Worm (Caenorhabditis elegans) whole organism, L2 larva: ENCODE results near the gene aco-1.

ENCODE experiments used
- C34F6.9 ChIP-seq: fragments of 150-350 bp; optimal IDR thresholded peaks from 2 replicates; lab custom pipeline; 2014; ENCODE audit warnings: missing biosample characterization, missing genetic modification characterization
- F13H6.1 ChIP-seq: sonication (generic microtip); optimal IDR thresholded peaks from 2 replicates; lab custom pipeline; 2016; ENCODE audit warnings: missing genetic modification characterization, missing compliant biosample characterization
- Y55F3AM.14 ChIP-seq: fragments of 200-800 bp; sonication (Bioruptor generic); optimal IDR thresholded peaks from 2 replicates; lab custom pipeline; 2018; ENCODE audit warnings: mild to moderate bottlenecking, missing genetic modification characterization, missing compliant biosample characterization
- alr-1 ChIP-seq: fragments of 150-350 bp; optimal IDR thresholded peaks from 2 replicates; lab custom pipeline; 2014; ENCODE audit warnings: missing biosample characterization, missing genetic modification characterization
- aly-2 ChIP-seq: fragments of 150-350 bp; optimal IDR thresholded peaks from 2 replicates; lab custom pipeline; 2014; ENCODE audit warnings: missing biosample characterization, missing genetic modification characterization
- ceh-16 ChIP-seq: fragments of 150-350 bp; optimal IDR thresholded peaks from 2 replicates; lab custom pipeline; 2014; ENCODE audit warnings: missing biosample characterization, missing genetic modification characterization
- ceh-82 ChIP-seq: fragments of 150-350 bp; optimal IDR thresholded peaks from 2 replicates; lab custom pipeline; 2014; ENCODE audit warnings: missing biosample characterization, missing genetic modification characterization
- crh-2 ChIP-seq: sonication (generic microtip); optimal IDR thresholded peaks from 2 replicates; lab custom pipeline; 2017; ENCODE audit warnings: missing biosample characterization, missing genetic modification characterization
- dmd-4 ChIP-seq: sonication (generic microtip); optimal IDR thresholded peaks from 2 replicates; lab custom pipeline; 2017; ENCODE audit warnings: missing biosample characterization, missing genetic modification characterization
- egl-27 ChIP-seq: sonication (generic microtip); optimal IDR thresholded peaks from 3 replicates; lab custom pipeline; 2017; ENCODE audit warnings: missing biosample characterization, missing genetic modification reagents, missing genetic modification characterization
- elt-1 ChIP-seq: fragments of 150-350 bp; optimal IDR thresholded peaks from 2 replicates; lab custom pipeline; 2014; ENCODE audit warnings: missing biosample characterization, missing genetic modification characterization
- elt-3 ChIP-seq: sonication (generic microtip); optimal IDR thresholded peaks from 2 replicates; lab custom pipeline; 2017; ENCODE audit warnings: missing biosample characterization, missing genetic modification characterization
- fos-1 ChIP-seq: fragments of 150-350 bp; optimal IDR thresholded peaks from 2 replicates; lab custom pipeline; 2014; ENCODE audit warnings: missing biosample characterization, missing genetic modification characterization
- lin-11 ChIP-seq: fragments of 150-350 bp; sonication (generic microtip); optimal IDR thresholded peaks from 2 replicates; lab custom pipeline; 2014; ENCODE audit warnings: missing biosample characterization, missing genetic modification characterization, inconsistent platforms, mixed read lengths
- lin-13 ChIP-seq: fragments of 150-350 bp; optimal IDR thresholded peaks from 2 replicates; lab custom pipeline; 2014; ENCODE audit warnings: missing biosample characterization, missing genetic modification reagents, missing genetic modification characterization
- lin-39 ChIP-seq: fragments of 150-350 bp; optimal IDR thresholded peaks from 2 replicates; lab custom pipeline; 2014; ENCODE audit warnings: missing biosample characterization, missing genetic modification reagents, missing genetic modification characterization
- lsy-2 ChIP-seq, 2 experiments: fragments of 150-350 bp in 1 of 2; sonication (generic microtip) in 1 of 2; optimal IDR thresholded peaks; 2 replicates each; lab custom pipeline; 2014 to 2017; ENCODE audit warnings: missing biosample characterization in 2 of 2, missing genetic modification characterization in 2 of 2
- mab-5 ChIP-seq: fragments of 150-350 bp; optimal IDR thresholded peaks from 2 replicates; lab custom pipeline; 2014; ENCODE audit warnings: missing biosample characterization, missing genetic modification characterization
- mbf-1 ChIP-seq: sonication (generic microtip); optimal IDR thresholded peaks from 2 replicates; lab custom pipeline; 2017; ENCODE audit warnings: missing biosample characterization, missing genetic modification characterization
- mdl-1 ChIP-seq, 2 experiments: fragments of 150-350 bp in 1 of 2; sonication (generic microtip) in 1 of 2; optimal IDR thresholded peaks; 2 replicates each; lab custom pipeline; 2017; ENCODE audit warnings: missing biosample characterization in 2 of 2, missing genetic modification characterization in 2 of 2
- nhr-12 ChIP-seq: fragments of 150-350 bp; optimal IDR thresholded peaks from 2 replicates; lab custom pipeline; 2014; ENCODE audit warnings: missing biosample characterization, missing genetic modification characterization
- nhr-129 ChIP-seq: fragments of 150-350 bp; optimal IDR thresholded peaks from 2 replicates; lab custom pipeline; 2014; ENCODE audit warnings: missing biosample characterization, missing genetic modification characterization
- sem-4 ChIP-seq: fragments of 150-350 bp; optimal IDR thresholded peaks from 2 replicates; lab custom pipeline; 2014; ENCODE audit warnings: missing biosample characterization, missing genetic modification reagents, missing genetic modification characterization
- skn-1 ChIP-seq: sonication (generic microtip); optimal IDR thresholded peaks from 2 replicates; lab custom pipeline; 2017; ENCODE audit warnings: missing biosample characterization, missing genetic modification characterization
- sma-3 ChIP-seq: sonication (generic microtip); optimal IDR thresholded peaks from 2 replicates; lab custom pipeline; 2016; ENCODE audit warnings: missing genetic modification reagents, missing genetic modification characterization, missing compliant biosample characterization
- sma-9 ChIP-seq, 2 experiments: fragments of 150-350 bp in 1 of 2; sonication (generic microtip) in 1 of 2; optimal IDR thresholded peaks; 2 replicates each; lab custom pipeline; 2014 to 2016; ENCODE audit warnings: missing genetic modification characterization in 2 of 2, mild to moderate bottlenecking in 1 of 2, missing biosample characterization in 1 of 2, missing compliant biosample characterization in 1 of 2, missing genetic modification reagents in 1 of 2, moderate library complexity in 1 of 2
- unc-39 ChIP-seq: fragments of 150-350 bp; optimal IDR thresholded peaks from 2 replicates; lab custom pipeline; 2014; ENCODE audit warnings: missing biosample characterization, missing genetic modification characterization
- zag-1 ChIP-seq: fragments of 150-350 bp; optimal IDR thresholded peaks from 2 replicates; lab custom pipeline; 2014; ENCODE audit warnings: missing biosample characterization, missing genetic modification characterization
- ztf-1 ChIP-seq: fragments of 200-800 bp; sonication (Bioruptor generic); conservative IDR thresholded peaks from 2 replicates; pipeline ENCODE4 v1.3.6; 2022; ENCODE audit warnings: missing genetic modification characterization, missing compliant biosample characterization
- ztf-11 ChIP-seq: sonication (generic microtip); optimal IDR thresholded peaks from 2 replicates; lab custom pipeline; 2017; ENCODE audit warnings: missing biosample characterization, missing genetic modification characterization
- ztf-4 ChIP-seq: fragments of 150-350 bp; optimal IDR thresholded peaks from 2 replicates; lab custom pipeline; 2014; ENCODE audit warnings: missing biosample characterization, missing genetic modification characterization

The aco-1 gene

ce11 chrX:11375509-11375908, 35.8 kb downstream of the aco-1 start, which contains the start of gene F42E11.3:
Gene F42E11.3, minus strand, starts transcription at chrX:11375609.
- no peak for TF ChIP-seq zag-1 (tag; lab: Kevin White, UChicago)
- no peak for TF ChIP-seq nhr-12 (tag; lab: Kevin White, UChicago)
- TF ChIP-seq, all 48 proteins: peak for 0

- TF ChIP-seq lin-39: no peak
- no peak for TF ChIP-seq ceh-16 (tag; lab: Kevin White, UChicago)
- no peak for TF ChIP-seq aly-2 (tag; lab: Kevin White, UChicago)
- TF ChIP-seq ztf-1 (GFP tag; lab: Robert Waterston, UW): no peak
- TF ChIP-seq mdl-1 (tag; optimal IDR thresholded peaks at IDR 0.05; lab: Kevin White, UChicago): no peak
- TF ChIP-seq C34F6.9 (tag; lab: Kevin White, UChicago): no peak
- TF ChIP-seq ztf-4 (tag; lab: Kevin White, UChicago): no peak
Observed at ce11 chrX:11377370-11377769, 37.7 kb downstream of the aco-1 start, which contains the start of gene tni-1. Gene tni-1, minus strand, starts transcription at chrX:11377470.

ce11 chrX:11379135-11379781, 39.6 kb downstream of the aco-1 start:
- TF ChIP-seq alr-1 (tag; lab: Kevin White, UChicago) (no peak), lsy-2 (tag; optimal IDR thresholded peaks at IDR 0.05; lab: Kevin White, UChicago) (peak in 1 of 2 experiments; percentile 3), F13H6.1 (tag; lab: Kevin White, UChicago) (peak; percentile 89), sma-3 (GFP tag; lab: Kevin White, UChicago) (no peak), nhr-129 (tag; lab: Kevin White, UChicago) (peak; percentile 57), ceh-82 (no peak), ztf-11 (tag; lab: Kevin White, UChicago) (no peak), Y55F3AM.14 (GFP tag; lab: Kevin White, UChicago) (no peak), lin-39 (no peak), sma-9 (GFP tag; optimal IDR thresholded peaks at IDR 0.05; lab: Kevin White, UChicago) (peak; percentile 60), sma-9 (tag; optimal IDR thresholded peaks at IDR 0.05; lab: Kevin White, UChicago) (no peak), mbf-1 (no peak), lin-11 (tag; lab: Kevin White, UChicago) (no peak), skn-1 (no peak), sem-4 (tag; lab: Kevin White, UChicago) (peak; percentile 4)
- TF ChIP-seq, all 48 proteins: peak for 5

ce11 chrX:11383359-11383758, 43.7 kb downstream of the aco-1 start:
- TF ChIP-seq mbf-1 (no peak), C34F6.9 (tag; lab: Kevin White, UChicago) (peak; percentile 39), sma-9 (GFP tag; optimal IDR thresholded peaks at IDR 0.05; lab: Kevin White, UChicago) (peak; percentile 2), sma-9 (tag; optimal IDR thresholded peaks at IDR 0.05; lab: Kevin White, UChicago) (no peak)
- TF ChIP-seq, all 48 proteins: peak for 2

ce11 chrX:11384534-11385441, 45.1 kb downstream of the aco-1 start, which contains the start of the genes F08B12.11 and prmn-1:
Gene F08B12.11, plus strand, starts transcription at chrX:11385054.
Gene prmn-1, plus strand, starts transcription at chrX:11385084.
- TF ChIP-seq mab-5 (tag; lab: Kevin White, UChicago) (no peak), fos-1 (tag; lab: Kevin White, UChicago) (no peak), ceh-82 (no peak), ceh-16 (tag; lab: Kevin White, UChicago) (no peak), egl-27 (tag; lab: Kevin White, UChicago) (no peak), crh-2 (no peak), elt-3 (tag; lab: Kevin White, UChicago) (no peak), unc-39 (no peak), aly-2 (tag; lab: Kevin White, UChicago) (no peak), lin-11 (tag; lab: Kevin White, UChicago) (no peak), Y55F3AM.14 (GFP tag; lab: Kevin White, UChicago) (no peak), sem-4 (tag; lab: Kevin White, UChicago) (no peak), lin-13 (no peak), elt-1 (tag; lab: Kevin White, UChicago) (no peak), dmd-4 (no peak), C34F6.9 (tag; lab: Kevin White, UChicago) (no peak)
- TF ChIP-seq, all 48 proteins: peak for 0
